Worm (Caenorhabditis elegans): ENCODE results near the gene C50B8.5.
A peak's percentile ranks its signal among the peaks of the same experiment; 100 is the strongest.

DNA sequence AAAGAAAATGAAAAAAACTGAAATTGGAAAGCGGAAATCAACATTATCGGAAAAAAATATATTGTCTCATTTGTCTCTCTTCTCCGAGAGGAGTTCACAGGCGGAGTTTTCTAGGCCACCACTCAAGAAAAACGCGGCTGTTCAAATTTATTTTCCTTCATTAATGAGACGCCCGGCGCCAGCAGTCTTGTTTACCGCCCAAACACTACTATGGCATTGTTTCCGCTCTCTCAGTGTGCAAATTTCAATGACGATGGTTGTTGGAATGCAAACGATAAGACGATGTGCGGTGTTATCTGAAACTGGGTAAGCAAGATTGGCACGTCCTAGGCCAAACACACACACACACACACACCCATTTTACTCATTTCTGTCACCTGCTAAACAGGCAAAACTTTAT lies 24.0 kb upstream of the C50B8.5 start, which contains the start of gene cav-2:
- TF ChIP-seq sox-2 (GFP tag; IDR thresholded peaks at IDR 0.05) (no peak), ceh-30 (tag; optimal IDR thresholded peaks at IDR 0.05) (no peak), dve-1 (tag; optimal IDR thresholded peaks at IDR 0.05) (peak; percentile 1), nhr-11 (tag; optimal IDR thresholded peaks at IDR 0.05) (no peak), ceh-24 (tag; optimal IDR thresholded peaks at IDR 0.05) (no peak), nhr-232 (tag; optimal IDR thresholded peaks at IDR 0.05) (no peak), nfya-1 (tag; optimal IDR thresholded peaks at IDR 0.05) (peak; percentile 26), pat-9 (tag; optimal IDR thresholded peaks at IDR 0.05) (no peak), pqm-1 (tag; optimal IDR thresholded peaks at IDR 0.05) (peak; percentile 86)
